Worm (Caenorhabditis elegans) whole organism, L4 larva: ENCODE data around the gene kreg-1.

ENCODE experiments used
- F26F4.8 ChIP-seq: fragments of 200-800 bp; sonication (Bioruptor generic); conservative IDR thresholded peaks from 2 replicates; pipeline ENCODE4 v1.3.6; 2022; ENCODE audit warnings: missing genetic modification characterization, missing compliant biosample characterization
- ceh-20 ChIP-seq: fragments of 200-800 bp; sonication (Bioruptor generic); IDR thresholded peaks from 2 replicates; pipeline ENCODE4 v1.3.6; 2022; ENCODE audit warnings: missing genetic modification reagents, missing genetic modification characterization, missing compliant biosample characterization
- daf-12 ChIP-seq: fragments of 150-350 bp; optimal IDR thresholded peaks from 2 replicates; lab custom pipeline; 2014; ENCODE audit warnings: missing biosample characterization, missing genetic modification reagents, missing genetic modification characterization

DNA sequence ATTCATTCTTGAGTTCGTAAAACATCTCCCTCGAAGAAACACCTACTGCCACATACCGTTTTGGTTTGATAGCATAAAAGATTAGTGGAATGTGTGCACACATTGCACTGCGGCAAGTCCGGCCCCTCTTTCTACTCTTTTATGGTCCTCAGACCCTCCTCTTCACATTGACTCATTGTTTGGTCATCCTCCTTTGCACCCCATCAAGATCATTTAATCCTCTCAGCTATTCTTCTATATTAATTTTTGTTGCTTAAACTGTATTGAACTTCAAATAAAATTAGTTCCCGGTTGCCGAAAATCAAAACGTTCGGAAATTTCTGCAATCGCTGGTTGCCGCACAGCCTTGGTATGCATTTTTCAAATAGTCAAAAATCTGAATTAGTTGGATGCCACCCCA lies 49.2 kb upstream of the kreg-1 start, which contains the start of gene rig-1:
- no peak for TF ChIP-seq ceh-20 (GFP tag; lab: Robert Waterston, UW)
- no peak for TF ChIP-seq F26F4.8 (GFP tag; lab: Robert Waterston, UW)
- TF ChIP-seq daf-12 (tag; lab: Kevin White, UChicago): no peak
